Worm (Caenorhabditis elegans) whole organism, late embryonic: ENCODE measurements around the gene hda-10.

Source experiments
- C38D4.7 ChIP-seq: fragments of 200-800 bp; sonication (Bioruptor generic); optimal IDR thresholded peaks from 2 replicates; lab custom pipeline; 2018; ENCODE audit warnings: mild to moderate bottlenecking, missing genetic modification characterization, moderate library complexity, missing compliant biosample characterization
- F13H6.1 ChIP-seq: sonication (generic microtip); optimal IDR thresholded peaks from 2 replicates; lab custom pipeline; 2016; ENCODE audit warnings: missing genetic modification characterization, missing compliant biosample characterization
- K09A11.1 ChIP-seq: sonication (generic microtip); optimal IDR thresholded peaks from 2 replicates; lab custom pipeline; 2017; ENCODE audit warnings: antibody characterized with exemption, mild to moderate bottlenecking, missing genetic modification characterization, missing compliant biosample characterization; ENCODE audit not compliant: insufficient read depth
- T23F11.4 ChIP-seq: fragments of 200-800 bp; sonication (Bioruptor generic); optimal IDR thresholded peaks from 2 replicates; lab custom pipeline; 2018; ENCODE audit warnings: mild to moderate bottlenecking, missing genetic modification characterization, missing compliant biosample characterization
- ahr-1 ChIP-seq: sonication (generic microtip); optimal IDR thresholded peaks from 2 replicates; lab custom pipeline; 2016; ENCODE audit warnings: missing genetic modification characterization, missing compliant biosample characterization
- ama-1 ChIP-seq: fragments of 150-350 bp; optimal IDR thresholded peaks from 2 replicates; lab custom pipeline; 2014
- ceh-14 ChIP-seq: sonication (generic microtip); optimal IDR thresholded peaks from 2 replicates; lab custom pipeline; 2016; ENCODE audit warnings: missing genotype, missing genetic modification characterization, missing compliant biosample characterization
- ceh-18 ChIP-seq: sonication (generic microtip); optimal IDR thresholded peaks from 2 replicates; lab custom pipeline; 2016; ENCODE audit warnings: missing genetic modification characterization, missing compliant biosample characterization
- ceh-2 ChIP-seq: sonication (generic microtip); optimal IDR thresholded peaks from 2 replicates; lab custom pipeline; 2016; ENCODE audit warnings: missing genotype, missing genetic modification characterization, missing compliant biosample characterization
- ceh-22 ChIP-seq: sonication (generic microtip); optimal IDR thresholded peaks from 2 replicates; lab custom pipeline; 2017; ENCODE audit warnings: missing biosample characterization, missing genetic modification characterization
- ceh-30 ChIP-seq: fragments of 150-350 bp; optimal IDR thresholded peaks from 2 replicates; lab custom pipeline; 2014; ENCODE audit warnings: missing biosample characterization, missing genetic modification characterization
- ceh-31 ChIP-seq: sonication (generic microtip); optimal IDR thresholded peaks from 2 replicates; lab custom pipeline; 2016; ENCODE audit warnings: missing genetic modification characterization, missing compliant biosample characterization
- ceh-34 ChIP-seq: sonication (generic microtip); optimal IDR thresholded peaks from 2 replicates; lab custom pipeline; 2016; ENCODE audit warnings: mild to moderate bottlenecking, missing genetic modification characterization, missing compliant biosample characterization
- ceh-45 ChIP-seq: fragments of 200-800 bp; sonication (Bioruptor generic); IDR thresholded peaks from 2 replicates; pipeline ENCODE4 v1.3.6; 2022; ENCODE audit warnings: missing genetic modification reagents, missing genetic modification characterization, missing compliant biosample characterization
- ceh-6 ChIP-seq: fragments of 200-800 bp; sonication (Bioruptor generic); optimal IDR thresholded peaks from 2 replicates; lab custom pipeline; 2018; ENCODE audit warnings: mild to moderate bottlenecking, missing genetic modification characterization, missing compliant biosample characterization
- ceh-9 ChIP-seq: sonication (generic microtip); optimal IDR thresholded peaks from 2 replicates; lab custom pipeline; 2016; ENCODE audit warnings: mild to moderate bottlenecking, missing genetic modification characterization, inconsistent platforms, missing compliant biosample characterization
- dve-1 ChIP-seq: sonication (generic microtip); optimal IDR thresholded peaks from 2 replicates; lab custom pipeline; 2017; ENCODE audit warnings: antibody characterized with exemption, mild to moderate bottlenecking, missing genetic modification characterization, missing compliant biosample characterization
- elt-2 ChIP-seq: sonication (generic microtip); optimal IDR thresholded peaks from 2 replicates; lab custom pipeline; 2016; ENCODE audit warnings: missing genetic modification reagents, missing genetic modification characterization, missing compliant biosample characterization
- elt-4 ChIP-seq: sonication (generic microtip); optimal IDR thresholded peaks from 2 replicates; lab custom pipeline; 2016; ENCODE audit warnings: missing genetic modification characterization, missing compliant biosample characterization
- ets-4 ChIP-seq: sonication (generic microtip); optimal IDR thresholded peaks from 2 replicates; lab custom pipeline; 2016; ENCODE audit warnings: missing genetic modification characterization, missing compliant biosample characterization
- eyg-1 ChIP-seq: sonication (generic microtip); optimal IDR thresholded peaks from 2 replicates; lab custom pipeline; 2016; ENCODE audit warnings: missing genotype, missing genetic modification characterization, missing compliant biosample characterization
- fkh-10 ChIP-seq: fragments of 150-350 bp; optimal IDR thresholded peaks from 2 replicates; lab custom pipeline; 2014; ENCODE audit warnings: missing biosample characterization, missing genetic modification reagents, missing genetic modification characterization
- fkh-6 ChIP-seq: sonication (generic microtip); optimal IDR thresholded peaks from 2 replicates; lab custom pipeline; 2016; ENCODE audit warnings: missing genetic modification characterization, missing compliant biosample characterization
- gmeb-2 ChIP-seq: sonication (generic microtip); optimal IDR thresholded peaks from 2 replicates; lab custom pipeline; 2016; ENCODE audit warnings: missing genetic modification characterization, inconsistent platforms, missing compliant biosample characterization
- hlh-15 ChIP-seq: sonication (generic microtip); optimal IDR thresholded peaks from 2 replicates; lab custom pipeline; 2016; ENCODE audit warnings: missing genetic modification characterization, missing compliant biosample characterization
- hlh-6 ChIP-seq: sonication (generic microtip); optimal IDR thresholded peaks from 2 replicates; lab custom pipeline; 2016; ENCODE audit warnings: missing genotype, missing genetic modification characterization, missing compliant biosample characterization
- lin-11 ChIP-seq: fragments of 200-800 bp; sonication (Bioruptor generic); optimal IDR thresholded peaks from 2 replicates; lab custom pipeline; 2018; ENCODE audit warnings: mild to moderate bottlenecking, missing genetic modification characterization, missing compliant biosample characterization
- madf-2 ChIP-seq: sonication (generic microtip); optimal IDR thresholded peaks from 2 replicates; lab custom pipeline; 2017; ENCODE audit warnings: missing genetic modification characterization, missing compliant biosample characterization
- mec-3 ChIP-seq: sonication (generic microtip); optimal IDR thresholded peaks from 2 replicates; lab custom pipeline; 2016; ENCODE audit warnings: borderline replicate concordance, missing genetic modification characterization, missing compliant biosample characterization
- nhr-11 ChIP-seq: fragments of 150-350 bp; optimal IDR thresholded peaks from 2 replicates; lab custom pipeline; 2014; ENCODE audit warnings: missing biosample characterization, missing genetic modification characterization
- nhr-232 ChIP-seq: sonication (generic microtip); optimal IDR thresholded peaks from 2 replicates; lab custom pipeline; 2016; ENCODE audit warnings: missing genetic modification characterization, missing compliant biosample characterization
- npax-4 ChIP-seq: sonication (generic microtip); optimal IDR thresholded peaks from 2 replicates; lab custom pipeline; 2016; ENCODE audit warnings: missing genetic modification characterization, missing compliant biosample characterization
- pag-3 ChIP-seq: sonication (generic microtip); optimal IDR thresholded peaks from 2 replicates; lab custom pipeline; 2016; ENCODE audit warnings: missing compliant biosample characterization, missing genetic modification characterization, borderline replicate concordance
- pat-9 ChIP-seq: fragments of 200-800 bp; sonication (Bioruptor generic); optimal IDR thresholded peaks from 2 replicates; lab custom pipeline; 2018; ENCODE audit warnings: mild to moderate bottlenecking, missing genetic modification characterization, moderate library complexity, missing compliant biosample characterization
- pax-1 ChIP-seq: fragments of 150-350 bp; optimal IDR thresholded peaks from 2 replicates; lab custom pipeline; 2014; ENCODE audit warnings: missing biosample characterization, missing genetic modification characterization
- pha-4 ChIP-seq: fragments of 150-350 bp; optimal IDR thresholded peaks from 2 replicates; lab custom pipeline; 2018; ENCODE audit warnings: missing biosample characterization, missing genetic modification reagents, missing genetic modification characterization
- pqm-1 ChIP-seq: sonication (generic microtip); optimal IDR thresholded peaks from 2 replicates; lab custom pipeline; 2016; ENCODE audit warnings: missing genetic modification characterization, missing compliant biosample characterization
- ref-2 ChIP-seq: sonication (generic microtip); optimal IDR thresholded peaks from 2 replicates; lab custom pipeline; 2016; ENCODE audit warnings: missing genetic modification characterization, missing compliant biosample characterization
- rnt-1 ChIP-seq: sonication (generic microtip); optimal IDR thresholded peaks from 2 replicates; lab custom pipeline; 2016; ENCODE audit warnings: missing genetic modification characterization, missing compliant biosample characterization
- sdc-2 ChIP-seq: sonication (generic microtip); optimal IDR thresholded peaks from 2 replicates; lab custom pipeline; 2016; ENCODE audit warnings: missing genotype, missing genetic modification characterization, missing compliant biosample characterization
- tbx-2 ChIP-seq: sonication (generic microtip); optimal IDR thresholded peaks from 2 replicates; lab custom pipeline; 2016; ENCODE audit warnings: missing genetic modification characterization, missing compliant biosample characterization
- tbx-7 ChIP-seq: sonication (generic microtip); optimal IDR thresholded peaks from 2 replicates; lab custom pipeline; 2016; ENCODE audit warnings: missing genotype, missing genetic modification characterization, missing compliant biosample characterization
- ttx-3 ChIP-seq: sonication (generic microtip); optimal IDR thresholded peaks from 2 replicates; lab custom pipeline; 2016; ENCODE audit warnings: missing genetic modification reagents, missing genetic modification characterization, missing compliant biosample characterization
- unc-3 ChIP-seq, 2 experiments: fragments of 200-800 bp in 1 of 2; sonication (Bioruptor generic) in 1 of 2; sonication (generic microtip) in 1 of 2; conservative IDR thresholded peaks in 1 of 2; optimal IDR thresholded peaks in 1 of 2; 2 replicates each; pipeline versions ENCODE4 v1.3.6 to Lab custom; 2016 to 2022; ENCODE audit warnings: missing compliant biosample characterization in 2 of 2, missing genetic modification characterization in 2 of 2, missing genetic modification reagents in 1 of 2
- unc-55 ChIP-seq: sonication (generic microtip); optimal IDR thresholded peaks from 2 replicates; lab custom pipeline; 2017; ENCODE audit warnings: missing biosample characterization, missing genetic modification reagents, missing genetic modification characterization

The hda-10 gene

ce11 chrII:13882405-13882804 is at the start of gene hda-10:
TSS of gene hda-10 (plus strand) at chrII:13882705.
- TF ChIP-seq nhr-232 (no peak), fkh-6 (tag; lab: Kevin White, UChicago) (no peak), ref-2 (tag; lab: Kevin White, UChicago) (no peak), K09A11.1 (tag; lab: Kevin White, UChicago) (no peak), npax-4 (tag; lab: Kevin White, UChicago) (no peak), ahr-1 (tag; lab: Kevin White, UChicago) (no peak), madf-2 (tag; lab: Kevin White, UChicago) (no peak), mec-3 (tag; lab: Kevin White, UChicago) (no peak), T23F11.4 (no peak), lin-11 (no peak), ceh-9 (tag; lab: Kevin White, UChicago) (no peak), tbx-2 (tag; lab: Kevin White, UChicago) (no peak), rnt-1 (tag; lab: Kevin White, UChicago) (no peak), tbx-7 (tag; lab: Kevin White, UChicago) (no peak), hlh-6 (tag; lab: Kevin White, UChicago) (no peak), elt-4 (tag; lab: Kevin White, UChicago) (no peak), ceh-31 (no peak), ceh-6 (no peak), elt-2 (no peak)

ce11 chrII:13833505-13833904 is 49.0 kb upstream of the hda-10 start, which contains the start of gene F08G2.5:
TSS of gene F08G2.5 (minus strand) at chrII:13833631.
- no peak for TF ChIP-seq ceh-18 (tag; lab: Kevin White, UChicago)
- no peak for TF ChIP-seq pqm-1 (tag; lab: Kevin White, UChicago)
- no peak for TF ChIP-seq pag-3 (tag; lab: Kevin White, UChicago)
- no peak for TF ChIP-seq ceh-14
- no peak for TF ChIP-seq pha-4
- no peak for TF ChIP-seq pat-9 (tag; lab: Kevin White, UChicago)
- no peak for TF ChIP-seq dve-1 (tag; lab: Kevin White, UChicago)
- TF ChIP-seq ceh-22 (tag; lab: Kevin White, UChicago): no peak
- TF ChIP-seq tbx-7 (tag; lab: Kevin White, UChicago): no peak

- TF ChIP-seq ttx-3 (peak; percentile 73), mec-3 (tag; lab: Kevin White, UChicago) (no peak), ceh-45 (GFP tag; lab: Robert Waterston, UW) (peak; percentile 59; the same call in 1 of the 2 replicates), ceh-34 (peak; percentile 65), hlh-15 (tag; lab: Kevin White, UChicago) (peak; percentile 67), ets-4 (tag; lab: Kevin White, UChicago) (peak; percentile 52), nhr-11 (no peak), fkh-10 (no peak), ceh-6 (peak; percentile 58), pha-4 (no peak), eyg-1 (tag; lab: Kevin White, UChicago) (peak; percentile 50), F13H6.1 (tag; lab: Kevin White, UChicago) (peak; percentile 67), unc-3 (GFP tag; conservative IDR thresholded peaks at IDR 0.05; lab: Robert Waterston, UW) (peak; percentile 87), unc-3 (tag; optimal IDR thresholded peaks at IDR 0.05; lab: Kevin White, UChicago) (peak; percentile 64), madf-2 (tag; lab: Kevin White, UChicago) (peak; percentile 83), ceh-14 (peak; percentile 80), pax-1 (tag; lab: Kevin White, UChicago) (peak; percentile 60), ceh-30 (tag; lab: Kevin White, UChicago) (no peak), ceh-18 (tag; lab: Kevin White, UChicago) (peak; percentile 64), unc-55 (GFP tag; lab: Kevin White, UChicago) (peak; percentile 62), lin-11 (peak; percentile 68), ama-1 (lab: Kevin White, UChicago) (no peak), elt-2 (peak; percentile 81), pqm-1 (tag; lab: Kevin White, UChicago) (peak; percentile 29), tbx-7 (tag; lab: Kevin White, UChicago) (peak; percentile 33), C38D4.7 (GFP tag; lab: Kevin White, UChicago) (peak; percentile 75), ceh-9 (tag; lab: Kevin White, UChicago) (peak; percentile 59), gmeb-2 (tag; lab: Kevin White, UChicago) (peak; percentile 72), ref-2 (tag; lab: Kevin White, UChicago) (peak; percentile 78), ahr-1 (tag; lab: Kevin White, UChicago) (peak; percentile 66), ceh-2 (tag; lab: Kevin White, UChicago) (peak; percentile 70), sdc-2 (tag; lab: Kevin White, UChicago) (peak; percentile 32), dve-1 (tag; lab: Kevin White, UChicago) (peak; percentile 81)
Observed at ce11 chrII:13834380-13835194, 47.9 kb upstream of the hda-10 start.
